Fruit fly (Drosophila melanogaster): ENCODE data around the gene CG17196.
A peak's percentile ranks its signal among the peaks of the same experiment; 100 is the strongest.

The CG17196 gene

DNA sequence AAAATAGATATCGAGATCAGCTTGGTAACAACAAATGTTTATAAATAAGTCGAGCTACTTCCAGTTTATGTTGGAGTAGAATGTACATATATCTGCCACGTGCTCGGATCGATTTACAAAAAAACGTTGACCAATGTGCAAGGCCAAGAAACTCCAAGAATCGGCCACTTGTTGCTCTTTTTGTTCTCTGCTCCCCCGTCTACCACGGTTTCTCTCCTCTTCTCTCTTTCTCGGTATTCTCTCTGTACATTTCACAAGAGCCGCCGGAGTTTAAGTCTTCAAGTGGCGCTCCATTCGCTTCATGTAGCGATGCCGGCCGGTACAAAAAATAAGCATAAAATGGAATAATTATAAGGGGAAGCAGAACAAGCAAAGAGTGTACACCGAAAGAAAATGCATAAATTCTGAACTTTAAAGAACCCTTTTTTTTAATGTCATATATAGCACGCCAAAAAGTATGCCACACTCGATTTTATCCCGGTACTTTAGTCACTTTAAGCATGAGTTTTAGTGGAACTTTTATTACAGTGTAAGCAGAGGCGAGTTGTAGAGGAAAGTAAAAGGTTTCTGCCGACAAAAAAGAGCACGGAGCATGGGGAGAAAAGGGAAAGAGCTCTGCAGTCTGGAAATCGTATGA is 38.2 kb downstream of the CG17196 start (continued):
- peak; percentile 76 for TF ChIP-seq jigr1 (GFP tag; IDR thresholded peaks at IDR 0.05)
- TF ChIP-seq CG14710 (tag; optimal IDR thresholded peaks at IDR 0.05): peak; percentile 94
- TF ChIP-seq CG18262 (tag; optimal IDR thresholded peaks at IDR 0.05): peak; percentile 96
- peak; percentile 34; the same call in 1 of the 2 replicates for TF ChIP-seq toy (GFP tag; IDR thresholded peaks at IDR 0.05)

- TF ChIP-seq Fer1 (GFP tag; optimal IDR thresholded peaks at IDR 0.05): no peak
- peak in 1 of 2 experiments; percentile 46 for TF ChIP-seq Trl (optimal IDR thresholded peaks at IDR 0.05)
- no peak for TF ChIP-seq Trl (GFP tag; optimal IDR thresholded peaks at IDR 0.05)
- no peak for TF ChIP-seq Hr78 (GFP tag; optimal IDR thresholded peaks at IDR 0.05)
- no peak for TF ChIP-seq zen2 (GFP tag; IDR thresholded peaks at IDR 0.05; ENCODE audit: partially characterized antibody)
- no peak for TF ChIP-seq dysf (GFP tag; IDR thresholded peaks at IDR 0.05)
- TF ChIP-seq CG17612 (GFP tag; IDR thresholded peaks at IDR 0.05): no peak
- peak; percentile 78; the same call in 1 of the 4 replicates for TF ChIP-seq chinmo (GFP tag; IDR thresholded peaks at IDR 0.05; ENCODE audit: partially characterized antibody)
- TF ChIP-seq nerfin-1 (tag; optimal IDR thresholded peaks at IDR 0.05): no peak
- TF ChIP-seq CG18262 (tag; optimal IDR thresholded peaks at IDR 0.05): no peak
- TF ChIP-seq mam (GFP tag; optimal IDR thresholded peaks at IDR 0.05): no peak
- TF ChIP-seq lola (GFP tag; optimal IDR thresholded peaks at IDR 0.05): no peak
- peak; percentile 4 for TF ChIP-seq Nf-YC (tag; optimal IDR thresholded peaks at IDR 0.05)
- TF ChIP-seq B-H2 (GFP tag; optimal IDR thresholded peaks at IDR 0.05): peak; percentile 12
- TF ChIP-seq CkIIα-i1 (GFP tag; IDR thresholded peaks at IDR 0.05): no peak
- TF ChIP-seq Tbp (GFP tag; optimal IDR thresholded peaks at IDR 0.05): no peak
Observed at dm6 chr3R:25735801-25736068, 40.3 kb downstream of the CG17196 start.

dm6 chr3R:25734967-25735800 is 40.9 kb downstream of the CG17196 start:
- TF ChIP-seq CG11504 (tag; optimal IDR thresholded peaks at IDR 0.05): no peak
- TF ChIP-seq vnd (GFP tag; IDR thresholded peaks at IDR 0.05; ENCODE audit: partially characterized antibody): no peak
- TF ChIP-seq CG9876 (GFP tag; optimal IDR thresholded peaks at IDR 0.05): no peak
- TF ChIP-seq CG13775 (GFP tag; optimal IDR thresholded peaks at IDR 0.05): no peak
- TF ChIP-seq CG5953 (GFP tag; IDR thresholded peaks at IDR 0.05): no peak
- TF ChIP-seq Antp (GFP tag; optimal IDR thresholded peaks at IDR 0.05): no peak
- no peak for TF ChIP-seq seq (GFP tag; IDR thresholded peaks at IDR 0.05)
- TF ChIP-seq CG11696 (GFP tag; IDR thresholded peaks at IDR 0.05): no peak
- peak; percentile 18; the same call in 1 of the 2 replicates for TF ChIP-seq GATAe (GFP tag; conservative IDR thresholded peaks at IDR 0.05)
- TF ChIP-seq CG1603 (tag; optimal IDR thresholded peaks at IDR 0.05): no peak
- TF ChIP-seq CG9609 (GFP tag; optimal IDR thresholded peaks at IDR 0.05): no peak
- TF ChIP-seq CG2678 (tag; optimal IDR thresholded peaks at IDR 0.05): peak; percentile 3
- TF ChIP-seq btn (GFP tag; optimal IDR thresholded peaks at IDR 0.05): no peak
- TF ChIP-seq CG12769 (tag; optimal IDR thresholded peaks at IDR 0.05): no peak
- TF ChIP-seq Deaf1 (tag; optimal IDR thresholded peaks at IDR 0.05): peak; percentile 68
- no peak for TF ChIP-seq Gsc (GFP tag; IDR thresholded peaks at IDR 0.05)
- no peak for TF ChIP-seq NFAT (GFP tag; IDR thresholded peaks at IDR 0.05)
- peak; percentile 46 for TF ChIP-seq sug (tag; optimal IDR thresholded peaks at IDR 0.05)
- no peak for TF ChIP-seq ap (GFP tag; IDR thresholded peaks at IDR 0.05)
- TF ChIP-seq sd (tag; optimal IDR thresholded peaks at IDR 0.05): peak; percentile 73
- peak; percentile 52 for TF ChIP-seq sens (GFP tag)
- peak; percentile 89 for TF ChIP-seq exex (tag; optimal IDR thresholded peaks at IDR 0.05)
- no peak for TF ChIP-seq ems (GFP tag; optimal IDR thresholded peaks at IDR 0.05)
- TF ChIP-seq Bteb2 (GFP tag; optimal IDR thresholded peaks at IDR 0.05): no peak
- TF ChIP-seq tgo (GFP tag; IDR thresholded peaks at IDR 0.05): no peak
- TF ChIP-seq mirr (GFP tag; optimal IDR thresholded peaks at IDR 0.05): peak; percentile 68
- peak in 1 of 2 experiments; percentile 91 for TF ChIP-seq Pdp1 (GFP tag; optimal IDR thresholded peaks at IDR 0.05)
- no peak for TF ChIP-seq CG1529 (GFP tag; optimal IDR thresholded peaks at IDR 0.05)

Data from whole organism, embryonic.